Fruit fly (Drosophila melanogaster) whole organism, embryonic: ENCODE measurements around the gene Spn27A.

Experiments used
- Awh ChIP-seq: fragments of 200-800 bp; sonication (Bioruptor generic); IDR thresholded peaks from 2 replicates; pipeline ENCODE4, ENCODE4 v1.3.6; 2022; ENCODE audit warnings: missing biosample characterization, missing genetic modification characterization
- Bgb ChIP-seq: fragments of 200-800 bp; sonication (Bioruptor generic); IDR thresholded peaks from 2 replicates; pipeline ENCODE4 v1.3.6; 2022; ENCODE audit warnings: missing biosample characterization, missing genetic modification characterization; ENCODE audit not compliant: partially characterized antibody
- CG11504 ChIP-seq: fragments of 200-800 bp; sonication (Bioruptor generic); optimal IDR thresholded peaks from 3 replicates; lab custom pipeline; 2019; ENCODE audit warnings: missing biosample characterization, mild to moderate bottlenecking, missing genetic modification characterization, moderate library complexity
- CG12299 ChIP-seq: fragments of 200-800 bp; sonication (Bioruptor generic); optimal IDR thresholded peaks from 2 replicates; lab custom pipeline; 2018; ENCODE audit warnings: missing biosample characterization, mild to moderate bottlenecking, missing genetic modification characterization
- CG13123 ChIP-seq: fragments of 200-800 bp; sonication (Bioruptor generic); optimal IDR thresholded peaks from 2 replicates; lab custom pipeline; 2016; ENCODE audit warnings: missing biosample characterization, missing genetic modification characterization
- CG13287 ChIP-seq: fragments of 200-800 bp; sonication (Bioruptor generic); IDR thresholded peaks from 2 replicates; pipeline ENCODE4 v1.3.6; 2022; ENCODE audit warnings: missing biosample characterization, missing genetic modification characterization; ENCODE audit not compliant: partially characterized antibody
- CG14860 ChIP-seq: fragments of 200-800 bp; sonication (Bioruptor generic); IDR thresholded peaks from 3 replicates; pipeline ENCODE4 v1.3.6; 2022; ENCODE audit warnings: missing biosample characterization, missing genetic modification characterization; ENCODE audit not compliant: partially characterized antibody
- CG15514 ChIP-seq: fragments of 200-800 bp; sonication (Bioruptor generic); optimal IDR thresholded peaks from 3 replicates; lab custom pipeline; 2017; ENCODE audit warnings: missing biosample characterization, missing genetic modification characterization, mild to moderate bottlenecking, moderate library complexity, missing genetic modification reagents
- CG1647 ChIP-seq: fragments of 200-800 bp; sonication (Bioruptor generic); optimal IDR thresholded peaks from 3 replicates; lab custom pipeline; 2016; ENCODE audit warnings: missing biosample characterization, missing genetic modification characterization
- CG17186 ChIP-seq: fragments of 200-800 bp; sonication (Bioruptor generic); optimal IDR thresholded peaks from 3 replicates; lab custom pipeline; 2017; ENCODE audit warnings: missing biosample characterization, missing genetic modification reagents, missing genetic modification characterization
- CG18262 ChIP-seq: fragments of 200-800 bp; optimal IDR thresholded peaks from 3 replicates; lab custom pipeline; 2019; ENCODE audit warnings: missing biosample characterization, mild to moderate bottlenecking, missing genetic modification characterization, moderate library complexity
- CG2116 ChIP-seq: fragments of 200-800 bp; sonication (Bioruptor generic); optimal IDR thresholded peaks from 3 replicates; lab custom pipeline; 2018; ENCODE audit warnings: missing biosample characterization, mild to moderate bottlenecking, missing genetic modification characterization
- CG31388 ChIP-seq: fragments of 200-800 bp; sonication (Bioruptor generic); optimal IDR thresholded peaks from 2 replicates; lab custom pipeline; 2016; ENCODE audit warnings: missing biosample characterization, missing genetic modification characterization
- CG33557 ChIP-seq: fragments of 200-800 bp; sonication (Bioruptor generic); optimal IDR thresholded peaks from 2 replicates; lab custom pipeline; 2019; ENCODE audit warnings: missing biosample characterization, mild to moderate bottlenecking, missing genetic modification characterization, moderate library complexity
- CG34224 ChIP-seq: fragments of 200-800 bp; sonication (Bioruptor generic); IDR thresholded peaks from 3 replicates; pipeline ENCODE4 v1.3.6; 2022; ENCODE audit warnings: missing biosample characterization, missing genetic modification characterization; ENCODE audit not compliant: partially characterized antibody
- CG4617 ChIP-seq: fragments of 200-800 bp; sonication (Bioruptor generic); optimal IDR thresholded peaks from 3 replicates; lab custom pipeline; 2016; ENCODE audit warnings: missing biosample characterization, missing genetic modification characterization, borderline replicate concordance
- CG6254 ChIP-seq: fragments of 200-800 bp; sonication (Bioruptor generic); optimal IDR thresholded peaks from 3 replicates; lab custom pipeline; 2017; ENCODE audit warnings: mild to moderate bottlenecking, missing biosample characterization, missing genetic modification reagents, missing genetic modification characterization
- CG7556 ChIP-seq: fragments of 200-800 bp; sonication (Bioruptor generic); optimal IDR thresholded peaks from 2 replicates; lab custom pipeline; 2017; ENCODE audit warnings: missing biosample characterization, mild to moderate bottlenecking, missing genetic modification characterization
- Dll ChIP-seq: fragments of 200-800 bp; sonication (Bioruptor generic); IDR thresholded peaks from 4 replicates; pipeline ENCODE4 v1.3.6; 2022; ENCODE audit warnings: missing biosample characterization, missing genetic modification characterization; ENCODE audit not compliant: partially characterized antibody
- Dp ChIP-seq: fragments of 200-800 bp; sonication (Bioruptor generic); optimal IDR thresholded peaks from 2 replicates; lab custom pipeline; 2018; ENCODE audit warnings: missing biosample characterization, mild to moderate bottlenecking, missing genetic modification characterization, moderate library complexity
- Dref ChIP-seq: fragments of 200-800 bp; sonication (Bioruptor generic); IDR thresholded peaks from 2 replicates; pipeline ENCODE4 v1.3.6; 2022; ENCODE audit warnings: missing biosample characterization, missing genetic modification characterization
- E2f2 ChIP-seq: fragments of 200-800 bp; sonication (Bioruptor generic); IDR thresholded peaks from 2 replicates; pipeline ENCODE4 v1.3.6; 2022; ENCODE audit warnings: missing biosample characterization, missing genetic modification characterization
- HLH4C ChIP-seq: fragments of 200-800 bp; sonication (Bioruptor generic); IDR thresholded peaks from 3 replicates; pipeline ENCODE4 v1.3.6; 2022; ENCODE audit warnings: missing biosample characterization, missing genetic modification characterization; ENCODE audit not compliant: partially characterized antibody
- Lhr ChIP-seq: fragments of 200-800 bp; sonication (Bioruptor generic); optimal IDR thresholded peaks from 3 replicates; lab custom pipeline; 2017; ENCODE audit warnings: mild to moderate bottlenecking, missing biosample characterization, missing genetic modification reagents, missing genetic modification characterization
- MESR4 ChIP-seq: fragments of 200-800 bp; sonication (Bioruptor generic); optimal IDR thresholded peaks from 2 replicates; lab custom pipeline; 2018; ENCODE audit warnings: missing biosample characterization, mild to moderate bottlenecking, missing genetic modification characterization, moderate library complexity
- Myb ChIP-seq: fragments of 200-800 bp; sonication (Bioruptor generic); optimal IDR thresholded peaks from 2 replicates; lab custom pipeline; 2016; ENCODE audit warnings: missing biosample characterization, missing genetic modification characterization
- Scr ChIP-seq: fragments of 200-800 bp; sonication (Bioruptor generic); IDR thresholded peaks from 2 replicates; pipeline ENCODE4 v1.3.6; 2022; ENCODE audit warnings: missing biosample characterization, missing genetic modification characterization; ENCODE audit not compliant: partially characterized antibody
- Sox102F ChIP-seq: fragments of 200-800 bp; sonication (Bioruptor generic); optimal IDR thresholded peaks from 2 replicates; lab custom pipeline; 2018; ENCODE audit warnings: missing biosample characterization, mild to moderate bottlenecking, missing genetic modification characterization, moderate library complexity
- YL-1 ChIP-seq: fragments of 200-800 bp; sonication (Bioruptor generic); optimal IDR thresholded peaks from 3 replicates; lab custom pipeline; 2017; ENCODE audit warnings: missing biosample characterization, mild to moderate bottlenecking, missing genetic modification characterization
- bbx ChIP-seq: fragments of 200-800 bp; sonication (Bioruptor generic); IDR thresholded peaks from 2 replicates; pipeline ENCODE4 v1.3.6; 2022; ENCODE audit warnings: missing biosample characterization, missing genetic modification characterization; ENCODE audit not compliant: partially characterized antibody
- crp ChIP-seq, 2 experiments: fragments of 200-800 bp; sonication (Bioruptor generic); optimal IDR thresholded peaks; 2 replicates in 1 of 2; 3 replicates in 1 of 2; lab custom pipeline; 2017; ENCODE audit warnings: missing biosample characterization in 2 of 2, missing genetic modification characterization in 2 of 2, mild to moderate bottlenecking in 1 of 2, moderate library complexity in 1 of 2
- da ChIP-seq: fragments of 200-800 bp; sonication (Bioruptor generic); optimal IDR thresholded peaks from 2 replicates; lab custom pipeline; 2016; ENCODE audit warnings: missing biosample characterization, missing genetic modification characterization
- h ChIP-seq: fragments of >200 bp; optimal IDR thresholded peaks from 2 replicates; lab custom pipeline; 2017
- her ChIP-seq: fragments of 200-800 bp; sonication (Bioruptor generic); optimal IDR thresholded peaks from 2 replicates; lab custom pipeline; 2016; ENCODE audit warnings: missing biosample characterization, missing genetic modification characterization
- hth ChIP-seq: fragments of >200 bp; optimal IDR thresholded peaks from 2 replicates; lab custom pipeline; 2017; ENCODE audit warnings: inconsistent platforms
- inv ChIP-seq: fragments of 200-800 bp; sonication (Bioruptor generic); IDR thresholded peaks from 2 replicates; pipeline ENCODE4 v1.3.6; 2022; ENCODE audit warnings: missing biosample characterization, missing genetic modification characterization; ENCODE audit not compliant: partially characterized antibody
- onecut ChIP-seq: fragments of 200-800 bp; sonication (Bioruptor generic); IDR thresholded peaks from 2 replicates; pipeline ENCODE4 v1.3.6; 2022; ENCODE audit warnings: missing biosample characterization, missing genetic modification characterization
- row ChIP-seq: fragments of 200-800 bp; sonication (Bioruptor generic); IDR thresholded peaks from 3 replicates; pipeline ENCODE4 v1.3.6; 2022; ENCODE audit warnings: missing biosample characterization, missing genetic modification characterization
- sna ChIP-seq: fragments of 200-800 bp; sonication (Bioruptor generic); IDR thresholded peaks from 2 replicates; pipeline ENCODE4 v1.3.6; 2022; ENCODE audit warnings: missing biosample characterization, missing genetic modification characterization; ENCODE audit not compliant: partially characterized antibody
- tna ChIP-seq: fragments of 200-800 bp; sonication (Bioruptor generic); IDR thresholded peaks from 2 replicates; pipeline ENCODE4 v1.3.6; 2022; ENCODE audit warnings: missing biosample characterization, missing genetic modification characterization; ENCODE audit not compliant: partially characterized antibody
- trem ChIP-seq: fragments of 200-800 bp; optimal IDR thresholded peaks from 3 replicates; lab custom pipeline; 2019; ENCODE audit warnings: missing biosample characterization, mild to moderate bottlenecking, missing genetic modification characterization, moderate library complexity
- unc-4 ChIP-seq: fragments of 200-800 bp; sonication (Bioruptor generic); IDR thresholded peaks from 2 replicates; pipeline ENCODE4 v1.3.6; 2022; ENCODE audit warnings: missing biosample characterization, missing genetic modification characterization; ENCODE audit not compliant: partially characterized antibody
- vnd ChIP-seq: fragments of 200-800 bp; sonication (Bioruptor generic); IDR thresholded peaks from 3 replicates; pipeline ENCODE4 v1.3.6; 2022; ENCODE audit warnings: missing biosample characterization, missing genetic modification characterization; ENCODE audit not compliant: partially characterized antibody
- vvl ChIP-seq: fragments of 200-800 bp; sonication (Bioruptor generic); IDR thresholded peaks from 2 replicates; pipeline ENCODE4 v1.3.6; 2022; ENCODE audit warnings: missing biosample characterization, missing genetic modification characterization
- zen2 ChIP-seq: fragments of 200-800 bp; sonication (Bioruptor generic); IDR thresholded peaks from 3 replicates; pipeline ENCODE4 v1.3.6; 2022; ENCODE audit warnings: missing biosample characterization, missing genetic modification characterization; ENCODE audit not compliant: partially characterized antibody

Gene Spn27A

DNA sequence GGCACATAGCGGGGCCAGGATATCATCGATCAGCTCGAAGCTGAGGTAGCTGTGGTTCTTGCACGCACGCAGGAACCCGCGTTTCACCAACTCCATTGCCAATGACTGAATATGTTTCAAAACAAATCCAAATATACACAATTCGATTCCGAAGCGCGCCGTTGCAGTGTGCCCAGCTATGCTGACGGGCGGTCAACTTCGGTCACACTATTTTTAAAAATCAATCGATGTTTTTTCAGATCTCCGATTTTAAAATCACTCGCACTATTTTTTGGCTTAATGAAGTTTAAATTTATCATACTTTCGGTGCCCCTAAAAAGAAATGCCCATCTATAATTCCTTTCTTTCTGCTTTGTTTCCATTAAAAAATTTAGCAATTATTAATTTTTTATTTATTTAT lies 4.3 kb upstream of the Spn27A start, which contains the start of gene Nse1 (continued):
- TF ChIP-seq CG13287 (GFP tag; lab: Robert Waterston, UW) (peak; percentile 83), CG33557 (GFP tag; lab: Kevin White, UChicago) (no peak), inv (peak; percentile 67), hth (no peak), Dll (GFP tag; lab: Robert Waterston, UW) (peak; percentile 75; the same call in 3 of the 4 replicates), CG4617 (GFP tag; lab: Kevin White, UChicago) (peak; percentile 9), YL-1 (GFP tag; lab: Kevin White, UChicago) (peak; percentile 37), crp (GFP tag; optimal IDR thresholded peaks at IDR 0.05; lab: Kevin White, UChicago) (peak in 1 of 2 experiments; percentile 1), vnd (peak; percentile 50; the same call in 1 of the 3 replicates), CG7556 (no peak), unc-4 (GFP tag; lab: Robert Waterston, UW) (peak; percentile 77), her (no peak), tna (GFP tag; lab: Robert Waterston, UW) (peak; percentile 72), bbx (GFP tag; lab: Robert Waterston, UW) (peak; percentile 79), vvl (GFP tag; lab: Robert Waterston, UW) (peak; percentile 9; the same call in 1 of the 2 replicates), Bgb (GFP tag; lab: Robert Waterston, UW) (peak; percentile 83), zen2 (GFP tag; lab: Robert Waterston, UW) (peak; percentile 52; the same call in 2 of the 3 replicates), CG15514 (GFP tag; lab: Kevin White, UChicago) (peak; percentile 42), da (GFP tag; lab: Kevin White, UChicago) (no peak), CG34224 (GFP tag; lab: Robert Waterston, UW) (peak; percentile 78), Dp (peak; percentile 94), CG18262 (tag; lab: Kevin White, UChicago) (no peak), CG6254 (GFP tag; lab: Kevin White, UChicago) (no peak), Myb (peak; percentile 43), CG2116 (peak; percentile 39), CG31388 (no peak), sna (peak; percentile 78), Lhr (peak; percentile 24), CG11504 (tag; lab: Kevin White, UChicago) (no peak), CG12299 (tag; lab: Kevin White, UChicago) (no peak), CG17186 (GFP tag; lab: Kevin White, UChicago) (peak; percentile 48), row (peak; percentile 59), Dref (GFP tag; lab: Robert Waterston, UW) (peak; percentile 76), Sox102F (GFP tag; lab: Kevin White, UChicago) (no peak), trem (tag; lab: Kevin White, UChicago) (peak; percentile 34), Awh (GFP tag; lab: Robert Waterston, UW) (no peak), E2f2 (GFP tag; lab: Robert Waterston, UW) (peak; percentile 97), MESR4 (GFP tag; lab: Kevin White, UChicago) (peak; percentile 22), HLH4C (GFP tag; lab: Robert Waterston, UW) (peak; percentile 55), h (lab: Kevin White, UChicago) (no peak), CG14860 (GFP tag; lab: Robert Waterston, UW) (peak; percentile 17; the same call in 1 of the 3 replicates), onecut (GFP tag; lab: Robert Waterston, UW) (peak; percentile 52), CG1647 (GFP tag; lab: Kevin White, UChicago) (no peak), CG13123 (no peak), Scr (GFP tag; lab: Robert Waterston, UW) (peak; percentile 75)
